Worm (Caenorhabditis elegans) whole organism, L4/young adult: ENCODE data around the gene set-13.

ENCODE experiments used
- dao-5 ChIP-seq: sonication (generic microtip); optimal IDR thresholded peaks from 2 replicates; lab custom pipeline; 2016; ENCODE audit warnings: missing genotype, missing genetic modification characterization, moderate library complexity, missing compliant biosample characterization
- him-1 ChIP-seq: sonication (generic microtip); optimal IDR thresholded peaks from 2 replicates; lab custom pipeline; 2016; ENCODE audit warnings: missing genotype, missing genetic modification reagents, missing genetic modification characterization, missing compliant biosample characterization

ce11 chrII:2805566-2805965 is 11.2 kb upstream of the set-13 start:
- TF ChIP-seq him-1 (no peak), dao-5 (tag; lab: Kevin White, UChicago) (no peak)
